Worm (Caenorhabditis elegans) whole organism, L4 larva: Measurements from ENCODE around the gene ndua-7.

ENCODE experiments used
- D1046.2 ChIP-seq: fragments of 200-800 bp; sonication (Bioruptor generic); IDR thresholded peaks from 2 replicates; pipeline ENCODE4 v1.3.6; 2022; ENCODE audit warnings: missing genetic modification characterization, missing compliant biosample characterization
- F10B5.3 ChIP-seq: sonication (generic microtip); optimal IDR thresholded peaks from 2 replicates; lab custom pipeline; 2016; ENCODE audit warnings: mild to moderate bottlenecking, missing genetic modification characterization, missing compliant biosample characterization
- R02D3.7 ChIP-seq: fragments of 150-350 bp; sonication (generic microtip); optimal IDR thresholded peaks from 3 replicates; lab custom pipeline; 2014; ENCODE audit warnings: missing biosample characterization, missing genetic modification characterization
- Y48G9A.11 ChIP-seq: fragments of 200-800 bp; sonication (Bioruptor generic); IDR thresholded peaks from 2 replicates; pipeline ENCODE4 v1.3.6; 2022; ENCODE audit warnings: missing genetic modification reagents, missing genetic modification characterization, missing compliant biosample characterization
- Y5F2A.4 ChIP-seq: fragments of 200-800 bp; sonication (Bioruptor generic); optimal IDR thresholded peaks from 2 replicates; lab custom pipeline; 2018; ENCODE audit warnings: mild to moderate bottlenecking, missing genetic modification characterization, missing compliant biosample characterization
- ZK337.2 ChIP-seq: fragments of 200-800 bp; sonication (Bioruptor generic); IDR thresholded peaks from 2 replicates; pipeline ENCODE4 v1.3.6; 2022; ENCODE audit warnings: missing genetic modification reagents, missing genetic modification characterization, missing compliant biosample characterization
- ZK546.5 ChIP-seq, 2 experiments: sonication (generic microtip); optimal IDR thresholded peaks; 2 replicates each; lab custom pipeline; 2017; ENCODE audit warnings: missing biosample characterization in 2 of 2, missing genetic modification characterization in 2 of 2
- attf-4 ChIP-seq: sonication (generic microtip); optimal IDR thresholded peaks from 3 replicates; lab custom pipeline; 2017; ENCODE audit warnings: missing biosample characterization, missing genetic modification characterization
- ceh-32 ChIP-seq: sonication (generic microtip); optimal IDR thresholded peaks from 2 replicates; lab custom pipeline; 2016; ENCODE audit warnings: mild to moderate bottlenecking, missing genetic modification characterization, missing compliant biosample characterization; ENCODE audit not compliant: poor library complexity
- ceh-44 ChIP-seq: fragments of 200-800 bp; sonication (Bioruptor generic); IDR thresholded peaks from 2 replicates; pipeline ENCODE4 v1.3.6; 2022; ENCODE audit warnings: missing genetic modification reagents, missing genetic modification characterization, missing compliant biosample characterization
- ceh-62 ChIP-seq: sonication (generic microtip); optimal IDR thresholded peaks from 2 replicates; lab custom pipeline; 2017; ENCODE audit warnings: missing biosample characterization, missing genetic modification characterization
- ceh-82 ChIP-seq: sonication (generic microtip); optimal IDR thresholded peaks from 2 replicates; lab custom pipeline; 2017; ENCODE audit warnings: missing biosample characterization, missing genetic modification characterization
- ces-1 ChIP-seq: fragments of 150-350 bp; sonication (generic microtip); optimal IDR thresholded peaks from 4 replicates; lab custom pipeline; 2014; ENCODE audit warnings: missing biosample characterization, missing genetic modification reagents, missing genetic modification characterization
- daf-12 ChIP-seq: fragments of 150-350 bp; optimal IDR thresholded peaks from 2 replicates; lab custom pipeline; 2014; ENCODE audit warnings: missing biosample characterization, missing genetic modification reagents, missing genetic modification characterization
- dmd-8 ChIP-seq: fragments of 200-800 bp; sonication (Bioruptor generic); IDR thresholded peaks from 2 replicates; pipeline ENCODE4 v1.3.6; 2022; ENCODE audit warnings: missing genetic modification characterization, missing compliant biosample characterization
- dmd-9 ChIP-seq: fragments of 200-800 bp; sonication (Bioruptor generic); IDR thresholded peaks from 2 replicates; pipeline ENCODE4 v1.3.6; 2022; ENCODE audit warnings: missing genetic modification reagents, missing genetic modification characterization, missing compliant biosample characterization
- dpl-1 ChIP-seq: fragments of 150-350 bp; optimal IDR thresholded peaks from 2 replicates; lab custom pipeline; 2014; ENCODE audit warnings: missing biosample characterization, missing genetic modification reagents, missing genetic modification characterization
- dve-1 ChIP-seq: sonication (generic microtip); optimal IDR thresholded peaks from 2 replicates; lab custom pipeline; 2017; ENCODE audit warnings: antibody characterized with exemption, mild to moderate bottlenecking, missing genetic modification characterization, missing compliant biosample characterization; ENCODE audit not compliant: insufficient read depth
- egl-27 ChIP-seq: sonication (generic microtip); optimal IDR thresholded peaks from 3 replicates; lab custom pipeline; 2017; ENCODE audit warnings: missing biosample characterization, missing genetic modification reagents, missing genetic modification characterization
- fkh-10 ChIP-seq: fragments of 150-350 bp; optimal IDR thresholded peaks from 2 replicates; lab custom pipeline; 2014; ENCODE audit warnings: missing biosample characterization, missing genetic modification reagents, missing genetic modification characterization
- hmg-1.1 ChIP-seq: fragments of 200-800 bp; sonication (Bioruptor generic); IDR thresholded peaks from 2 replicates; pipeline ENCODE4 v1.3.6; 2022; ENCODE audit warnings: missing genetic modification reagents, missing genetic modification characterization, missing compliant biosample characterization
- jun-1 ChIP-seq: fragments of 150-350 bp; optimal IDR thresholded peaks from 2 replicates; lab custom pipeline; 2014; ENCODE audit warnings: missing biosample characterization, missing genetic modification reagents, missing genetic modification characterization
- lim-7 ChIP-seq: fragments of 200-800 bp; sonication (Bioruptor generic); IDR thresholded peaks from 2 replicates; pipeline ENCODE4 v1.3.6; 2022; ENCODE audit warnings: missing genetic modification characterization, missing compliant biosample characterization
- lin-1 ChIP-seq: fragments of 200-800 bp; sonication (Bioruptor generic); IDR thresholded peaks from 2 replicates; pipeline ENCODE4 v1.3.6; 2022; ENCODE audit warnings: missing genetic modification reagents, missing genetic modification characterization, missing compliant biosample characterization
- lin-13 ChIP-seq: fragments of 150-350 bp; optimal IDR thresholded peaks from 2 replicates; lab custom pipeline; 2014; ENCODE audit warnings: missing biosample characterization, missing genetic modification reagents, missing genetic modification characterization
- lin-15B ChIP-seq: fragments of 150-350 bp; sonication (generic microtip); optimal IDR thresholded peaks from 3 replicates; lab custom pipeline; 2014; ENCODE audit warnings: missing biosample characterization, missing genetic modification characterization
- lin-29 ChIP-seq: fragments of 200-800 bp; sonication (Bioruptor generic); IDR thresholded peaks from 2 replicates; pipeline ENCODE4 v1.3.6; 2022; ENCODE audit warnings: missing genetic modification reagents, missing genetic modification characterization, missing compliant biosample characterization
- lin-39 ChIP-seq: fragments of 150-350 bp; optimal IDR thresholded peaks from 2 replicates; lab custom pipeline; 2014; ENCODE audit warnings: missing biosample characterization, missing genetic modification reagents, missing genetic modification characterization
- lsy-2 ChIP-seq, 2 experiments: fragments of 150-350 bp in 1 of 2; sonication (generic microtip) in 1 of 2; optimal IDR thresholded peaks; 2 replicates each; lab custom pipeline; 2014 to 2017; ENCODE audit warnings: missing biosample characterization in 2 of 2, missing genetic modification characterization in 2 of 2
- madf-9 ChIP-seq: fragments of 200-800 bp; sonication (Bioruptor generic); conservative IDR thresholded peaks from 2 replicates; pipeline ENCODE4 v1.3.6; 2022; ENCODE audit warnings: missing genetic modification reagents, missing genetic modification characterization, missing compliant biosample characterization
- mdt-29 ChIP-seq: fragments of 200-800 bp; sonication (Bioruptor generic); IDR thresholded peaks from 2 replicates; pipeline ENCODE4 v1.3.6; 2022; ENCODE audit warnings: missing genetic modification reagents, missing genetic modification characterization, missing compliant biosample characterization
- mep-1 ChIP-seq: fragments of 150-350 bp; sonication (generic microtip); optimal IDR thresholded peaks from 3 replicates; lab custom pipeline; 2014; ENCODE audit warnings: missing biosample characterization, missing genetic modification characterization
- mxl-3 ChIP-seq: fragments of 200-800 bp; sonication (Bioruptor generic); optimal IDR thresholded peaks from 2 replicates; lab custom pipeline; 2018; ENCODE audit warnings: mild to moderate bottlenecking, missing genetic modification characterization, missing compliant biosample characterization
- nhr-10 ChIP-seq: fragments of 150-350 bp; optimal IDR thresholded peaks from 2 replicates; lab custom pipeline; 2014; ENCODE audit warnings: missing biosample characterization, missing genetic modification characterization
- nhr-11 ChIP-seq: fragments of 150-350 bp; optimal IDR thresholded peaks from 2 replicates; lab custom pipeline; 2014; ENCODE audit warnings: missing biosample characterization, missing genetic modification characterization
- nhr-111 ChIP-seq: fragments of 200-800 bp; sonication (Bioruptor generic); optimal IDR thresholded peaks from 2 replicates; lab custom pipeline; 2018; ENCODE audit warnings: mild to moderate bottlenecking, missing genetic modification characterization, missing compliant biosample characterization
- nhr-237 ChIP-seq: sonication (generic microtip); optimal IDR thresholded peaks from 2 replicates; lab custom pipeline; 2017; ENCODE audit warnings: missing biosample characterization, missing genetic modification characterization
- nhr-28 ChIP-seq: fragments of 150-350 bp; optimal IDR thresholded peaks from 2 replicates; lab custom pipeline; 2014; ENCODE audit warnings: missing biosample characterization, missing genetic modification characterization
- nhr-41 ChIP-seq: fragments of 200-800 bp; sonication (Bioruptor generic); IDR thresholded peaks from 2 replicates; pipeline ENCODE4 v1.3.6; 2022; ENCODE audit warnings: missing genetic modification reagents, missing genetic modification characterization, missing compliant biosample characterization
- nhr-42 ChIP-seq: fragments of 200-800 bp; sonication (Bioruptor generic); IDR thresholded peaks from 2 replicates; pipeline ENCODE4 v1.3.6; 2022; ENCODE audit warnings: missing genetic modification characterization, missing compliant biosample characterization
- nhr-77 ChIP-seq: fragments of 150-350 bp; optimal IDR thresholded peaks from 2 replicates; lab custom pipeline; 2014; ENCODE audit warnings: missing biosample characterization, missing genetic modification characterization
- pqm-1 ChIP-seq: sonication (generic microtip); optimal IDR thresholded peaks from 2 replicates; lab custom pipeline; 2017; ENCODE audit warnings: missing biosample characterization, missing genetic modification characterization
- rbr-2 ChIP-seq: sonication (generic microtip); optimal IDR thresholded peaks from 2 replicates; lab custom pipeline; 2016; ENCODE audit warnings: missing genotype, missing genetic modification characterization, missing compliant biosample characterization
- set-16 ChIP-seq: fragments of 200-800 bp; sonication (Bioruptor generic); IDR thresholded peaks from 2 replicates; pipeline ENCODE4 v1.3.6; 2022; ENCODE audit warnings: missing genetic modification reagents, missing genetic modification characterization, missing compliant biosample characterization
- snpc-1.2 ChIP-seq: fragments of 200-800 bp; sonication (Bioruptor generic); IDR thresholded peaks from 2 replicates; pipeline ENCODE4 v1.3.6; 2022; ENCODE audit warnings: missing genetic modification reagents, missing genetic modification characterization, missing compliant biosample characterization
- tra-1 ChIP-seq: fragments of 200-800 bp; sonication (Bioruptor generic); IDR thresholded peaks from 2 replicates; pipeline ENCODE4 v1.3.6; 2022; ENCODE audit warnings: missing genetic modification reagents, missing genetic modification characterization, missing compliant biosample characterization
- unc-130 ChIP-seq: sonication (generic microtip); optimal IDR thresholded peaks from 2 replicates; lab custom pipeline; 2016; ENCODE audit warnings: missing genetic modification reagents, missing genetic modification characterization, missing compliant biosample characterization
- zag-1 ChIP-seq: fragments of 150-350 bp; optimal IDR thresholded peaks from 2 replicates; lab custom pipeline; 2014; ENCODE audit warnings: missing biosample characterization, missing genetic modification characterization
- zip-11 ChIP-seq: fragments of 200-800 bp; sonication (Bioruptor generic); IDR thresholded peaks from 2 replicates; pipeline ENCODE4 v1.3.6; 2022; ENCODE audit warnings: missing genetic modification characterization, missing compliant biosample characterization
- ztf-11 ChIP-seq: fragments of 150-350 bp; optimal IDR thresholded peaks from 2 replicates; lab custom pipeline; 2014; ENCODE audit warnings: missing biosample characterization, missing genetic modification characterization
- ztf-7 ChIP-seq: fragments of 150-350 bp; optimal IDR thresholded peaks from 2 replicates; lab custom pipeline; 2014; ENCODE audit warnings: missing biosample characterization, missing genetic modification characterization

Gene ndua-7

DNA sequence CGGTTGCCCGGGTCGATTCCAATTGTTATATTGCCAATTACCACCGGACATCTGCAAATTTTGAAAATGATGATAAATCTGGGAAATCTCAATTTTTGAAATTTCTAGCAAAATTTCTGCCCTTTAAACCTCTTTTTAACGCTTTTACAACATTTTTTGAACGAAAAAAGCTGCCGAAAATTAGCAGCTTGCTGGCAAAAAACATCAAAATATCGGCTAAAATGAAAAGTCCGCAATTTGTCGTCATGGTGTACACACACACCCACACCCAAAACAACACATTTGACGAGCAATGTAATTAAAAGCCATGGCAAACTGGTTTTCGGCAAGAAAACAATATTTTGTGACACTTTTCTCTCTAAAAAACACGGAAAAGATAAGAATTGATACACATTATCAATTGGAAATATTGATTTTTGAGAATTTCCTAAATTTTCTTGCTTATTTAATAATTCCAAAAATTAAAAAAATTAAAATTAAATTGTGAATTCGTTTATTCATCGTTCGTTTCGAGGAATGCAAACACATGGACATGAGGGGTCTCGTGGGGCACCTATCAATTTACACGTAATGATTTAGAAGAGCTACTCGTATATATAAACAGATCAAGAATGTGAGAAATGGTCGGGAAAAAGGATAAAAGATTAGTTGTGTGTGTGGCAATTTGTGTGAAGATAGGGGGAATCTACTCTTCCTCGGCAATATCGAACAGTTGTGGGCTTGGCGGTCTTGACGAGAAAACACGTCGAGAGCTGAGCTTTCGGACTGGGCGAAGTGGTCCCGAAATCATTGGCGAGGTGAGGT lies 33.6 kb downstream of the ndua-7 start, which contains the start of gene pqn-27 (continued):
- no peak for TF ChIP-seq lin-15B (tag; lab: Kevin White, UChicago)
- peak; percentile 81 for TF ChIP-seq dve-1 (tag; lab: Kevin White, UChicago)
- no peak for TF ChIP-seq D1046.2 (GFP tag; lab: Robert Waterston, UW)
- peak; percentile 33; the same call in 1 of the 2 replicates for TF ChIP-seq mdt-29 (GFP tag; lab: Robert Waterston, UW)
- no peak for TF ChIP-seq Y5F2A.4 (GFP tag; lab: Kevin White, UChicago)
- no peak for TF ChIP-seq R02D3.7 (tag; lab: Kevin White, UChicago)
- no peak; the same call in 1 of the 2 replicates for TF ChIP-seq set-16 (GFP tag; lab: Robert Waterston, UW)
- TF ChIP-seq jun-1, result peak; percentile 1
- TF ChIP-seq Y48G9A.11, result no peak
- peak; percentile 82 for TF ChIP-seq lin-1 (GFP tag; lab: Robert Waterston, UW)
- TF ChIP-seq pqm-1 (tag; lab: Kevin White, UChicago), result no peak
- TF ChIP-seq ces-1, result no peak
- 0 out of 2 replicates have a peak, but pooled peaks have one; percentile 22 for TF ChIP-seq nhr-41
- no peak for TF ChIP-seq fkh-10 (GFP tag; lab: Kevin White, UChicago)
- TF ChIP-seq tra-1, result no peak
- TF ChIP-seq ceh-32 (tag; lab: Kevin White, UChicago), result no peak
- no peak for TF ChIP-seq unc-130 (GFP tag; lab: Kevin White, UChicago)
- TF ChIP-seq nhr-237 (tag; lab: Kevin White, UChicago), result no peak
- no peak for TF ChIP-seq dmd-9 (GFP tag; lab: Robert Waterston, UW)
- TF ChIP-seq zip-11, result no peak
- 0 out of 2 replicates have a peak, but pooled peaks have one; percentile 30 for TF ChIP-seq ZK337.2 (GFP tag; lab: Robert Waterston, UW)
- peak; percentile 77 for TF ChIP-seq nhr-28 (tag; lab: Kevin White, UChicago)
- peak; percentile 49 for TF ChIP-seq dpl-1 (GFP tag; lab: Kevin White, UChicago)
- TF ChIP-seq zag-1 (tag; lab: Kevin White, UChicago), result no peak
- no peak for TF ChIP-seq daf-12
- peak; percentile 41 for TF ChIP-seq nhr-11 (tag; lab: Kevin White, UChicago)
- TF ChIP-seq mep-1, result peak; percentile 92
- peak; percentile 22 for TF ChIP-seq lin-13
- no peak for TF ChIP-seq lin-39 (tag; lab: Kevin White, UChicago)
- no peak for TF ChIP-seq ztf-11 (tag; lab: Kevin White, UChicago)
- peak; percentile 75 for TF ChIP-seq nhr-77 (tag; lab: Kevin White, UChicago)
- peak; percentile 72 for TF ChIP-seq mxl-3 (GFP tag; lab: Kevin White, UChicago)
- TF ChIP-seq nhr-42, result peak; percentile 70
- no peak for TF ChIP-seq F10B5.3 (tag; lab: Kevin White, UChicago)
- no peak for TF ChIP-seq nhr-10 (tag; lab: Kevin White, UChicago)
- no peak for TF ChIP-seq attf-4 (tag; lab: Kevin White, UChicago)
- TF ChIP-seq rbr-2, result peak; percentile 57
- TF ChIP-seq snpc-1.2 (GFP tag; lab: Robert Waterston, UW), result 0 out of 2 replicates have a peak, but pooled peaks have one; percentile 56
- TF ChIP-seq lsy-2 (tag; optimal IDR thresholded peaks at IDR 0.05; lab: Kevin White, UChicago), result peak in 1 of 2 experiments; percentile 88
- no peak for TF ChIP-seq ceh-44 (GFP tag; lab: Robert Waterston, UW)
- no peak for TF ChIP-seq lim-7 (GFP tag; lab: Robert Waterston, UW)
- TF ChIP-seq madf-9 (GFP tag; lab: Robert Waterston, UW), result no peak
- no peak for TF ChIP-seq ceh-62 (tag; lab: Kevin White, UChicago)
- TF ChIP-seq egl-27, result no peak
- peak; percentile 40 for TF ChIP-seq ztf-7
- TF ChIP-seq hmg-1.1 (GFP tag; lab: Robert Waterston, UW), result peak; percentile 43
- no peak; the same call in 1 of the 2 replicates for TF ChIP-seq dmd-8 (GFP tag; lab: Robert Waterston, UW)
- TF ChIP-seq lin-29 (GFP tag; lab: Robert Waterston, UW), result 0 out of 2 replicates have a peak, but pooled peaks have one; percentile 9
- TF ChIP-seq ZK546.5 (tag; optimal IDR thresholded peaks at IDR 0.05; lab: Kevin White, UChicago), result no peak
- peak; percentile 53 for TF ChIP-seq nhr-111 (GFP tag; lab: Kevin White, UChicago)
- no peak for TF ChIP-seq ceh-82 (tag; lab: Kevin White, UChicago)
